Fruit fly (Drosophila melanogaster) whole organism, pupa: ENCODE measurements around the gene CG34039.

ENCODE experiments used
- CG10348 ChIP-seq: fragments of 200-800 bp; sonication (Bioruptor generic); IDR thresholded peaks from 2 replicates; pipeline ENCODE4 v1.3.6; 2022; ENCODE audit warnings: missing biosample characterization, missing genetic modification characterization
- CG12605 ChIP-seq: fragments of 200-800 bp; sonication (Bioruptor generic); IDR thresholded peaks from 2 replicates; pipeline ENCODE4 v1.3.6; 2022; ENCODE audit warnings: missing biosample characterization, missing genetic modification characterization
- CG13204 ChIP-seq: fragments of 200-800 bp; sonication (Bioruptor generic); optimal IDR thresholded peaks from 2 replicates; lab custom pipeline; 2018; ENCODE audit warnings: missing biosample characterization, mild to moderate bottlenecking, missing genetic modification characterization, moderate library complexity
- CG14655 ChIP-seq: fragments of 200-800 bp; sonication (Bioruptor generic); optimal IDR thresholded peaks from 3 replicates; lab custom pipeline; 2017; ENCODE audit warnings: mild to moderate bottlenecking, missing biosample characterization, missing genetic modification reagents, missing genetic modification characterization
- CG15710 ChIP-seq: fragments of 200-800 bp; sonication (Bioruptor generic); optimal IDR thresholded peaks from 2 replicates; lab custom pipeline; 2018; ENCODE audit warnings: missing biosample characterization, mild to moderate bottlenecking, missing genetic modification characterization, moderate library complexity
- CG17806 ChIP-seq: fragments of 200-800 bp; sonication (Bioruptor generic); optimal IDR thresholded peaks from 2 replicates; lab custom pipeline; 2018; ENCODE audit warnings: missing biosample characterization, mild to moderate bottlenecking, missing genetic modification characterization, moderate library complexity
- CG32121 ChIP-seq: fragments of 200-800 bp; sonication (Bioruptor generic); IDR thresholded peaks from 2 replicates; pipeline ENCODE4 v1.3.6; 2022; ENCODE audit warnings: missing biosample characterization, missing genetic modification characterization
- CG34367 ChIP-seq: fragments of 200-800 bp; sonication (Bioruptor generic); optimal IDR thresholded peaks from 2 replicates; lab custom pipeline; 2018; ENCODE audit warnings: missing biosample characterization, mild to moderate bottlenecking, missing genetic modification characterization
- CG4496 ChIP-seq: fragments of 200-800 bp; sonication (Bioruptor generic); IDR thresholded peaks from 3 replicates; pipeline ENCODE4 v1.3.6; 2022; ENCODE audit warnings: missing biosample characterization, missing genetic modification characterization
- CG8159 ChIP-seq: fragments of 200-800 bp; sonication (Bioruptor generic); optimal IDR thresholded peaks from 3 replicates; lab custom pipeline; 2018; ENCODE audit warnings: missing biosample characterization, mild to moderate bottlenecking, missing genetic modification characterization, moderate library complexity
- CG8301 ChIP-seq: fragments of 200-800 bp; sonication (Bioruptor generic); optimal IDR thresholded peaks from 2 replicates; lab custom pipeline; 2018; ENCODE audit warnings: missing biosample characterization, mild to moderate bottlenecking, missing genetic modification characterization
- CG9948 ChIP-seq: fragments of 200-800 bp; sonication (Bioruptor generic); optimal IDR thresholded peaks from 2 replicates; lab custom pipeline; 2018; ENCODE audit warnings: missing biosample characterization, mild to moderate bottlenecking, missing genetic modification characterization, moderate library complexity
- D1 ChIP-seq: fragments of 200-800 bp; sonication (Bioruptor generic); optimal IDR thresholded peaks from 2 replicates; lab custom pipeline; 2018; ENCODE audit warnings: missing biosample characterization, mild to moderate bottlenecking, missing genetic modification characterization, moderate library complexity
- EcR ChIP-seq: fragments of 200-800 bp; sonication (Bioruptor generic); optimal IDR thresholded peaks from 3 replicates; lab custom pipeline; 2019; ENCODE audit warnings: missing biosample characterization, missing genetic modification characterization, mild to moderate bottlenecking, moderate library complexity, missing genetic modification reagents
- Ets98B ChIP-seq: fragments of 200-800 bp; sonication (Bioruptor generic); IDR thresholded peaks from 2 replicates; pipeline ENCODE4 v1.3.6; 2022; ENCODE audit warnings: missing biosample characterization, missing genetic modification characterization
- Pif1A ChIP-seq: fragments of 200-800 bp; sonication (Bioruptor generic); optimal IDR thresholded peaks from 3 replicates; lab custom pipeline; 2016; ENCODE audit warnings: missing biosample characterization, missing genetic modification characterization
- Pif1B ChIP-seq: fragments of 200-800 bp; sonication (Bioruptor generic); optimal IDR thresholded peaks from 3 replicates; lab custom pipeline; 2016; ENCODE audit warnings: missing biosample characterization, missing genetic modification characterization
- Snoo ChIP-seq: fragments of 200-800 bp; sonication (Bioruptor generic); optimal IDR thresholded peaks from 3 replicates; lab custom pipeline; 2017; ENCODE audit warnings: missing biosample characterization, mild to moderate bottlenecking, missing genetic modification characterization, inconsistent platforms
- fd96Ca ChIP-seq: fragments of 200-800 bp; sonication (Bioruptor generic); IDR thresholded peaks from 3 replicates; pipeline ENCODE4 v1.3.6; 2022; ENCODE audit warnings: missing biosample characterization, missing genetic modification characterization
- gl ChIP-seq: fragments of 200-800 bp; sonication (Bioruptor generic); optimal IDR thresholded peaks from 2 replicates; lab custom pipeline; 2018; ENCODE audit warnings: missing biosample characterization, mild to moderate bottlenecking, missing genetic modification characterization
- rn ChIP-seq: fragments of 200-800 bp; sonication (Bioruptor generic); IDR thresholded peaks from 2 replicates; pipeline ENCODE4 v1.3.6; 2022; ENCODE audit warnings: missing biosample characterization, missing genetic modification characterization

The CG34039 gene

dm6 chr3L:14549215-14549614, 10.6 kb upstream of the CG34039 start:
- no peak for TF ChIP-seq CG8301 (tag; lab: Kevin White, UChicago)
- no peak for TF ChIP-seq rn (GFP tag; lab: Robert Waterston, UW)
- no peak for TF ChIP-seq CG14655 (GFP tag; lab: Kevin White, UChicago)
- TF ChIP-seq CG10348 (GFP tag; lab: Robert Waterston, UW), result no peak
- no peak for TF ChIP-seq fd96Ca (GFP tag; lab: Robert Waterston, UW)

dm6 chr3L:14549958-14550357, 9.8 kb upstream of the CG34039 start:
- TF ChIP-seq CG4496 (GFP tag; lab: Robert Waterston, UW), result no peak
- TF ChIP-seq CG13204 (GFP tag; lab: Kevin White, UChicago), result no peak
- TF ChIP-seq CG32121 (GFP tag; lab: Robert Waterston, UW), result no peak
- no peak for TF ChIP-seq Pif1B
- TF ChIP-seq gl (tag; lab: Kevin White, UChicago), result no peak
- no peak for TF ChIP-seq D1
- TF ChIP-seq CG8159 (tag; lab: Kevin White, UChicago), result no peak
- no peak for TF ChIP-seq rn (GFP tag; lab: Robert Waterston, UW)
- no peak for TF ChIP-seq CG15710 (tag; lab: Kevin White, UChicago)
- no peak for TF ChIP-seq CG12605
- no peak for TF ChIP-seq CG14655 (GFP tag; lab: Kevin White, UChicago)
- TF ChIP-seq EcR (GFP tag; lab: Kevin White, UChicago), result no peak
- no peak for TF ChIP-seq CG17806
- no peak for TF ChIP-seq Ets98B (GFP tag; lab: Robert Waterston, UW)
- no peak for TF ChIP-seq CG34367
- no peak for TF ChIP-seq CG9948 (tag; lab: Kevin White, UChicago)

DNA sequence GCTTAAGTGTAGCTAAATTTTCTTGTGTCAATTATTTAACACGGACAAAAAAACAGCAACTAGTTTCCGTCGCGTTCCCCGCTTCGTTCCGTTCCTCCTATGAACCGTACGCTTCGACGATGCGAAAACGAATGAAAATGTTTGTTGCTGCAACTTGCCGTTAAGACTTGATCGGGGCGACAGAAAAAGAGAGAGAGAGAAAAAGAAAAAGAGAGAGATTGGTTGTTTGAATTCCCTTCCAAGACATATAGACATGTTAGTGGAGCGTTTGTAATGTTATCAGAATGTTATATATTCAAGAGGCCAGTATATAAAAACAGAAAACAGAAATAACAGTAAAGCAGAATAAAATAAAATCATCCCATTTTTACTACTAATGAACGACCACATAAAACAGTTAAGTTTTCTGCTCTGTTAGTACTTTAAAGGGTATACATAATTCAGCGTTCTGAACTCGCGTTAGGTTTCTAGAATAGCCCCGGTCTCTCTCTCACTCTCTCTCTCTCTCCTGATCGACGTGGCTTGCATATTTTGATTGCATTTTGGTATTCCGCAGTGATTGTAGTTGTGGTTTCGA, 8.9 kb upstream of the CG34039 start, which contains the start of gene Gbs-70E:
Gbs-70E (minus strand) TSS at position 137 of the 577 bp plus-strand sequence.
- 0 out of 2 replicates have a peak, but pooled peaks have one; percentile 37 for TF ChIP-seq CG10348 (GFP tag; lab: Robert Waterston, UW)
- peak; percentile 85 for TF ChIP-seq gl (tag; lab: Kevin White, UChicago)
- peak; percentile 94 for TF ChIP-seq CG32121 (GFP tag; lab: Robert Waterston, UW)
- TF ChIP-seq rn (GFP tag; lab: Robert Waterston, UW), result peak; percentile 66; the same call in 1 of the 2 replicates
- TF ChIP-seq D1, result peak; percentile 57
- peak; percentile 89 for TF ChIP-seq CG34367
- TF ChIP-seq Pif1B, result peak; percentile 90
- TF ChIP-seq CG12605, result peak; percentile 85
- TF ChIP-seq CG8159 (tag; lab: Kevin White, UChicago), result peak; percentile 90
- TF ChIP-seq CG8301 (tag; lab: Kevin White, UChicago), result peak; percentile 90
- peak; percentile 87 for TF ChIP-seq CG4496 (GFP tag; lab: Robert Waterston, UW)
- TF ChIP-seq EcR (GFP tag; lab: Kevin White, UChicago), result peak; percentile 81
- TF ChIP-seq Pif1A (GFP tag; lab: Kevin White, UChicago), result peak; percentile 94
- TF ChIP-seq Ets98B (GFP tag; lab: Robert Waterston, UW), result peak; percentile 89
- TF ChIP-seq CG13204 (GFP tag; lab: Kevin White, UChicago), result peak; percentile 82
- no peak; the same call in 1 of the 3 replicates for TF ChIP-seq fd96Ca (GFP tag; lab: Robert Waterston, UW)
- peak; percentile 87 for TF ChIP-seq CG9948 (tag; lab: Kevin White, UChicago)
- TF ChIP-seq CG17806, result peak; percentile 89
- peak; percentile 91 for TF ChIP-seq CG15710 (tag; lab: Kevin White, UChicago)
- TF ChIP-seq CG14655 (GFP tag; lab: Kevin White, UChicago), result peak; percentile 88
- TF ChIP-seq Snoo (tag; lab: Kevin White, UChicago), result peak; percentile 94

DNA sequence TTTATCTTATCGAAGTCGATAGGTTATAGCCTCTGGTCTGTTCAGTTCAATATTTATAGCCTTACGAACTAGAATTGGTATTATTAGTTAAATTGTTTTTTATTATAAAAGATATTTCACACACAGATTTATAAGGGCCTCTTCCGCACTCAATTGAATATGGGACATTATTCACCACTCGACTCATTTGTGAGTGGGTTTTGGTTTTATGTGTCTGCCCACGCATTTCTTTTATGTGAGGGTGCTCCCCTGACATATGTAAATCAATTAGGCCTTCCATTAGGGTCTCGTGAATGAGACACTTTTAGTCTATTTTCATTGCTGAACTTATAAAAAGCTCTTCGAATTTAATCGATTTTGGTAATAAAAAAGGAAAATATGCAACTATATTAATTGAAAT, 8.2 kb upstream of the CG34039 start:
- TF ChIP-seq CG15710 (tag; lab: Kevin White, UChicago), result no peak
- no peak for TF ChIP-seq CG10348 (GFP tag; lab: Robert Waterston, UW)
- no peak for TF ChIP-seq rn (GFP tag; lab: Robert Waterston, UW)
- no peak for TF ChIP-seq CG4496 (GFP tag; lab: Robert Waterston, UW)
- TF ChIP-seq Pif1A (GFP tag; lab: Kevin White, UChicago), result no peak
- no peak for TF ChIP-seq CG9948 (tag; lab: Kevin White, UChicago)
- no peak for TF ChIP-seq EcR (GFP tag; lab: Kevin White, UChicago)

dm6 chr3L:14552041-14552924, 7.5 kb upstream of the CG34039 start:
- TF ChIP-seq gl (tag; lab: Kevin White, UChicago), result no peak
- no peak for TF ChIP-seq fd96Ca (GFP tag; lab: Robert Waterston, UW)
- no peak for TF ChIP-seq CG8301 (tag; lab: Kevin White, UChicago)
- no peak for TF ChIP-seq CG14655 (GFP tag; lab: Kevin White, UChicago)
- TF ChIP-seq CG13204 (GFP tag; lab: Kevin White, UChicago), result no peak
- no peak for TF ChIP-seq Ets98B (GFP tag; lab: Robert Waterston, UW)
- TF ChIP-seq Pif1B, result no peak
- TF ChIP-seq CG4496 (GFP tag; lab: Robert Waterston, UW), result no peak
- no peak for TF ChIP-seq EcR (GFP tag; lab: Kevin White, UChicago)
